Comparison of ENCODE assay signal across 2 fruit fly cellular contexts in the genomic region with DNA sequence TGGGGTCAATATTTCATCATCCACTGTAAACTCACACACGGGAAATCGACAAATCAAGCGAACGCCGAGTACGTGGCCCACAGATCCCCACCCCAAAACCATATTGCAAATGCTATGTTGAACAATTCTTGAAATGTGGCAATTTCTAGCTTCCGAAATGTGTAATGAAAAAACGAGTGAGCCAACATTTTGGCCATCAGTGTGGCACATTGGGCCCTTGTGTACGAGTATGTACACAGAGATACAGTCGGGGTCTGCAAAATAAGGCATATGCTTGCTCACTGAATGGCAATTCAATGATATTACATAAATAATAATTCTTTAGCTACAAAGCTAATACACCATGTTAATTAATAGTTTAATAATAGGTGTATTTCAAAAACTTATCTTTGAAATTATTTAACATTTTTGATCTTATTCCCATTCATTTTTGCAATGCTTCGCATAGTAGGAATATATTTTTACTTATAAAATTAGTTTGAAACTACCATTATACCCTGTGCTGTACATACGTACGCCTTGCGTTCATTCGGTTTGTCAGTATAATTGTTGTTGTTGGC.
TF ChIP-seq lines count a peak whose summit lies in the region.

No protein-coding gene starts in this region.

TF ChIP-seq in whole organism, embryonic, 481 proteins besides CTCF, POLR2A, EP300 and RAD21 (continued from another document and continues in another):
- TF ChIP-seq CG12155 (GFP tag; optimal IDR thresholded peaks at IDR 0.05; lab: Kevin White, UChicago) (peak; percentile 85), Spps (tag; optimal IDR thresholded peaks at IDR 0.05; lab: Kevin White, UChicago) (peak; percentile 48), CG2678 (tag; optimal IDR thresholded peaks at IDR 0.05; lab: Kevin White, UChicago) (peak; percentile 95), ATbp (GFP tag; optimal IDR thresholded peaks at IDR 0.05; lab: Kevin White, UChicago) (peak; percentile 80), CkIIα-i1 (GFP tag; IDR thresholded peaks at IDR 0.05; lab: Robert Waterston, UW) (no peak), PHDP (tag; optimal IDR thresholded peaks at IDR 0.05; lab: Kevin White, UChicago) (peak; percentile 92), chinmo (GFP tag; IDR thresholded peaks at IDR 0.05; lab: Robert Waterston, UW; ENCODE audit: partially characterized antibody) (no peak), prd (optimal IDR thresholded peaks at IDR 0.05; lab: Kevin White, UChicago) (no peak), prd (GFP tag; IDR thresholded peaks at IDR 0.05; lab: Robert Waterston, UW) (peak; percentile 88), CG9215 (GFP tag; IDR thresholded peaks at IDR 0.05; lab: Robert Waterston, UW) (peak; percentile 83), bcd (GFP tag; optimal IDR thresholded peaks at IDR 0.05; lab: Kevin White, UChicago) (peak; percentile 87), CG9797 (GFP tag; optimal IDR thresholded peaks at IDR 0.05; lab: Kevin White, UChicago) (no peak), insv (GFP tag; optimal IDR thresholded peaks at IDR 0.05; lab: Kevin White, UChicago) (peak in 1 of 2 experiments; percentile 57), caup (GFP tag; optimal IDR thresholded peaks at IDR 0.05; lab: Kevin White, UChicago; ENCODE audit: severe bottlenecking) (peak; percentile 85), stc (GFP tag; IDR thresholded peaks at IDR 0.05; lab: Robert Waterston, UW) (peak; percentile 84), gcm2 (GFP tag; optimal IDR thresholded peaks at IDR 0.05; lab: Kevin White, UChicago) (peak; percentile 66), tin (GFP tag; optimal IDR thresholded peaks at IDR 0.05; lab: Kevin White, UChicago) (peak; percentile 82), tx (GFP tag; optimal IDR thresholded peaks at IDR 0.05; lab: Kevin White, UChicago) (peak; percentile 74), Lhr (GFP tag; optimal IDR thresholded peaks at IDR 0.05; lab: Kevin White, UChicago) (peak; percentile 40), CG8765 (GFP tag; IDR thresholded peaks at IDR 0.05; lab: Robert Waterston, UW) (peak; percentile 71; the same call in 1 of the 2 replicates), CG10654 (GFP tag; optimal IDR thresholded peaks at IDR 0.05; lab: Kevin White, UChicago) (peak; percentile 83), CG11723 (GFP tag; optimal IDR thresholded peaks at IDR 0.05; lab: Kevin White, UChicago) (peak; percentile 80), Side (GFP tag; optimal IDR thresholded peaks at IDR 0.05; lab: Kevin White, UChicago) (peak; percentile 67), Meics (GFP tag; optimal IDR thresholded peaks at IDR 0.05; lab: Kevin White, UChicago) (peak; percentile 89), CG3726 (GFP tag; IDR thresholded peaks at IDR 0.05; lab: Robert Waterston, UW) (peak; percentile 68; the same call in 1 of the 3 replicates), C15 (GFP tag; IDR thresholded peaks at IDR 0.05; lab: Robert Waterston, UW) (no peak), mld (GFP tag; IDR thresholded peaks at IDR 0.05; lab: Robert Waterston, UW; ENCODE audit: partially characterized antibody) (no peak), knrl (GFP tag; IDR thresholded peaks at IDR 0.05; lab: Robert Waterston, UW; ENCODE audit: partially characterized antibody) (peak; percentile 14; the same call in 1 of the 3 replicates), Scr (GFP tag; IDR thresholded peaks at IDR 0.05; lab: Robert Waterston, UW; ENCODE audit: partially characterized antibody) (no peak), dimm (GFP tag; IDR thresholded peaks at IDR 0.05; lab: Robert Waterston, UW) (0 out of 2 replicates have a peak, but pooled peaks have one; percentile 35), grn (GFP tag; optimal IDR thresholded peaks at IDR 0.05; lab: Kevin White, UChicago) (no peak), CG2712 (tag; optimal IDR thresholded peaks at IDR 0.05; lab: Kevin White, UChicago) (peak; percentile 90), mam (GFP tag; optimal IDR thresholded peaks at IDR 0.05; lab: Kevin White, UChicago) (peak; percentile 86), CG1529 (GFP tag; optimal IDR thresholded peaks at IDR 0.05; lab: Kevin White, UChicago) (peak; percentile 74), CG3995 (GFP tag; optimal IDR thresholded peaks at IDR 0.05; lab: Kevin White, UChicago) (peak; percentile 55), Xbp1 (GFP tag; optimal IDR thresholded peaks at IDR 0.05; lab: Kevin White, UChicago) (peak; percentile 91), CG16813 (GFP tag; IDR thresholded peaks at IDR 0.05; lab: Robert Waterston, UW; ENCODE audit: partially characterized antibody) (no peak), Drgx (GFP tag; IDR thresholded peaks at IDR 0.05; lab: Robert Waterston, UW) (peak; percentile 92), CG7928 (GFP tag; optimal IDR thresholded peaks at IDR 0.05; lab: Kevin White, UChicago) (peak; percentile 26), CG16863 (GFP tag; optimal IDR thresholded peaks at IDR 0.05; lab: Kevin White, UChicago) (peak; percentile 80), pnt (GFP tag; optimal IDR thresholded peaks at IDR 0.05; lab: Kevin White, UChicago) (peak; percentile 60), MESR4 (GFP tag; optimal IDR thresholded peaks at IDR 0.05; lab: Kevin White, UChicago) (peak; percentile 12), CG12071 (GFP tag; optimal IDR thresholded peaks at IDR 0.05; lab: Kevin White, UChicago) (peak; percentile 77), CG15696 (tag; optimal IDR thresholded peaks at IDR 0.05; lab: Kevin White, UChicago) (peak; percentile 77), kah (GFP tag; optimal IDR thresholded peaks at IDR 0.05; lab: Kevin White, UChicago) (peak; percentile 70), CG7839 (tag; optimal IDR thresholded peaks at IDR 0.05; lab: Kevin White, UChicago) (peak; percentile 92), wek (GFP tag; optimal IDR thresholded peaks at IDR 0.05; lab: Kevin White, UChicago) (peak; percentile 26), zfh2 (GFP tag; optimal IDR thresholded peaks at IDR 0.05; lab: Kevin White, UChicago) (peak; percentile 85), CG31441 (GFP tag; IDR thresholded peaks at IDR 0.05; lab: Robert Waterston, UW) (peak; percentile 93), CG6791 (GFP tag; IDR thresholded peaks at IDR 0.05; lab: Robert Waterston, UW; ENCODE audit: partially characterized antibody) (no peak), CG16815 (GFP tag; optimal IDR thresholded peaks at IDR 0.05; lab: Kevin White, UChicago) (peak; percentile 77), Med (GFP tag; lab: Kevin White, UChicago) (peak; percentile 96), CG13123 (GFP tag; optimal IDR thresholded peaks at IDR 0.05; lab: Kevin White, UChicago) (peak; percentile 67), CG6765 (GFP tag; optimal IDR thresholded peaks at IDR 0.05; lab: Kevin White, UChicago) (peak; percentile 85), jigr1 (GFP tag; IDR thresholded peaks at IDR 0.05; lab: Robert Waterston, UW) (peak; percentile 58; the same call in 1 of the 3 replicates), Doc3 (GFP tag; IDR thresholded peaks at IDR 0.05; lab: Robert Waterston, UW; ENCODE audit: partially characterized antibody) (no peak), CG10267 (tag; optimal IDR thresholded peaks at IDR 0.05; lab: Kevin White, UChicago) (peak; percentile 79), crol (GFP tag; IDR thresholded peaks at IDR 0.05; lab: Robert Waterston, UW) (no peak), CG4404 (GFP tag; IDR thresholded peaks at IDR 0.05; lab: Robert Waterston, UW) (peak; percentile 67), CG30431 (GFP tag; optimal IDR thresholded peaks at IDR 0.05; lab: Kevin White, UChicago) (peak; percentile 78)

TF ChIP-seq in whole organism, prepupa, 60 proteins besides CTCF, POLR2A, EP300 and RAD21 (continued from another document):
- peak; percentile 95 for TF ChIP-seq net (GFP tag; optimal IDR thresholded peaks at IDR 0.05; lab: Kevin White, UChicago)
- peak; percentile 87 for TF ChIP-seq CG4318 (GFP tag; optimal IDR thresholded peaks at IDR 0.05; lab: Kevin White, UChicago)
- TF ChIP-seq CG8119 (GFP tag; IDR thresholded peaks at IDR 0.05; lab: Robert Waterston, UW): peak; percentile 96
- peak; percentile 89 for TF ChIP-seq spab (GFP tag; optimal IDR thresholded peaks at IDR 0.05; lab: Kevin White, UChicago)
- TF ChIP-seq ss (GFP tag; optimal IDR thresholded peaks at IDR 0.05; lab: Kevin White, UChicago): peak; percentile 81 to 83
- TF ChIP-seq topi (GFP tag; optimal IDR thresholded peaks at IDR 0.05; lab: Kevin White, UChicago): peak; percentile 92
- peak; percentile 89 for TF ChIP-seq CG6808 (GFP tag; optimal IDR thresholded peaks at IDR 0.05; lab: Kevin White, UChicago)
- peak; percentile 83 for TF ChIP-seq CG11294 (GFP tag; IDR thresholded peaks at IDR 0.05; lab: Robert Waterston, UW)
- peak; percentile 95 for TF ChIP-seq acj6 (GFP tag; optimal IDR thresholded peaks at IDR 0.05; lab: Kevin White, UChicago)
- peak; percentile 92 for TF ChIP-seq Hr4 (GFP tag; optimal IDR thresholded peaks at IDR 0.05; lab: Kevin White, UChicago)
- TF ChIP-seq CG9139 (GFP tag; optimal IDR thresholded peaks at IDR 0.05; lab: Kevin White, UChicago): peak; percentile 78
